Worm (Caenorhabditis elegans) whole organism, L1 larva: ENCODE measurements around the gene T22F3.2.

Experiments used
- ama-1 ChIP-seq: fragments of 150-350 bp; optimal IDR thresholded peaks from 2 replicates; lab custom pipeline; 2014
- lin-39 ChIP-seq: fragments of 150-350 bp; optimal IDR thresholded peaks from 2 replicates; lab custom pipeline; 2014; ENCODE audit warnings: missing biosample characterization, missing genetic modification reagents, missing genetic modification characterization
- mdl-1 ChIP-seq, 2 experiments: fragments of 150-350 bp; optimal IDR thresholded peaks; 2 replicates each; lab custom pipeline; 2014 to 2017; ENCODE audit warnings: missing biosample characterization in 2 of 2, missing genetic modification characterization in 2 of 2, inconsistent platforms in 1 of 2
- nhr-237 ChIP-seq: fragments of 150-350 bp; optimal IDR thresholded peaks from 2 replicates; lab custom pipeline; 2014; ENCODE audit warnings: missing biosample characterization, missing genetic modification characterization
- nhr-76 ChIP-seq: sonication (generic microtip); optimal IDR thresholded peaks from 2 replicates; lab custom pipeline; 2017; ENCODE audit warnings: missing biosample characterization, missing genetic modification characterization
- unc-62 ChIP-seq: fragments of 150-350 bp; optimal IDR thresholded peaks from 2 replicates; lab custom pipeline; 2014; ENCODE audit warnings: missing biosample characterization, missing genetic modification reagents, missing genetic modification characterization
- unc-86 ChIP-seq: sonication (generic microtip); optimal IDR thresholded peaks from 2 replicates; lab custom pipeline; 2016; ENCODE audit warnings: missing genetic modification characterization, missing compliant biosample characterization
- unc-98 ChIP-seq: fragments of 200-800 bp; sonication (Bioruptor generic); IDR thresholded peaks from 2 replicates; pipeline ENCODE4 v1.3.6; 2022; ENCODE audit warnings: missing genetic modification characterization, missing compliant biosample characterization
- vab-15 ChIP-seq: sonication (generic microtip); optimal IDR thresholded peaks from 2 replicates; lab custom pipeline; 2017; ENCODE audit warnings: missing genotype, mild to moderate bottlenecking, missing genetic modification characterization, missing compliant biosample characterization
- zag-1 ChIP-seq: fragments of 150-350 bp; optimal IDR thresholded peaks from 2 replicates; lab custom pipeline; 2014; ENCODE audit warnings: missing biosample characterization, missing genetic modification characterization
- zip-4 ChIP-seq: fragments of 200-800 bp; sonication (Bioruptor generic); optimal IDR thresholded peaks from 2 replicates; lab custom pipeline; 2018; ENCODE audit warnings: mild to moderate bottlenecking, missing genetic modification characterization, moderate library complexity, missing compliant biosample characterization
- ztf-4 ChIP-seq: fragments of 150-350 bp; optimal IDR thresholded peaks from 2 replicates; lab custom pipeline; 2014; ENCODE audit warnings: missing biosample characterization, missing genetic modification characterization

ce11 chrV:3543344-3543743 is 43.1 kb upstream of the T22F3.2 start, which contains the start of gene nhr-222:
- TF ChIP-seq unc-62 (GFP tag; lab: Kevin White, UChicago) (no peak), nhr-76 (tag; lab: Kevin White, UChicago) (no peak), zag-1 (no peak), unc-98 (no peak), lin-39 (no peak), zip-4 (GFP tag; lab: Kevin White, UChicago) (no peak), nhr-237 (tag; lab: Kevin White, UChicago) (no peak), mdl-1 (tag; optimal IDR thresholded peaks at IDR 0.05; lab: Kevin White, UChicago) (no peak), vab-15 (no peak), ztf-4 (tag; lab: Kevin White, UChicago) (no peak), unc-86 (tag; lab: Kevin White, UChicago) (no peak), ama-1 (lab: Kevin White, UChicago) (no peak)
